Fruit fly (Drosophila melanogaster): ENCODE measurements around the gene mib2.

DNA sequence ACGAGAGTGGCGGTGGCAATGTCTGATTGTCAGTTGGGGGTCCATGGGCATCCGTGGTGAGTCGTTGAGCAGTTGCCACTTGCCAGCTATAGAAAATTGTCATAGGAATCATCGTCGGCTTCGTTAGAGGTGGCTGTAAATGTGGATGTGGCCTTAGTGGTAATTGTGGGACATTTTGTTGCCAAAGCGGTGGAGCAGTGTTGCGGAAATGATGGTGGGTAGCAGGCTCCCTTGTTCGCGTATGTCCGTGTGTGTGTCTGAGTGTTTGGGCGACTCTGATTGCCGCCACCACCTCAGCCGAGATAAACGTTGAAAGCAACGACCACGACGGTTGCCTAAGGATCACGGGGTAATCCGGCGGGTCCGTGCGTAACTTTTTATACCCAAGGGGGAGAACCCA is 17.2 kb upstream of the mib2 start:
- TF ChIP-seq Mnt (GFP tag; optimal IDR thresholded peaks at IDR 0.05) (no peak), Hr96 (GFP tag; optimal IDR thresholded peaks at IDR 0.05) (no peak), pad (GFP tag; optimal IDR thresholded peaks at IDR 0.05) (no peak), Crg-1 (GFP tag; optimal IDR thresholded peaks at IDR 0.05) (no peak), toe (GFP tag; optimal IDR thresholded peaks at IDR 0.05) (no peak), CG12768 (GFP tag; optimal IDR thresholded peaks at IDR 0.05) (no peak), cnc (optimal IDR thresholded peaks at IDR 0.05) (no peak), kay (GFP tag; ENCODE audit: borderline replicate concordance) (no peak), tj (GFP tag; optimal IDR thresholded peaks at IDR 0.05) (no peak), CG14711 (tag; optimal IDR thresholded peaks at IDR 0.05) (no peak), Clk (GFP tag; optimal IDR thresholded peaks at IDR 0.05) (no peak)

All from whole organism, adult.